Worm (Caenorhabditis elegans) whole organism, L4 larva: ENCODE results near the gene kin-24.

Source experiments
- F26F4.8 ChIP-seq: fragments of 200-800 bp; sonication (Bioruptor generic); conservative IDR thresholded peaks from 2 replicates; pipeline ENCODE4 v1.3.6; 2022; ENCODE audit warnings: missing genetic modification characterization, missing compliant biosample characterization
- duxl-1 ChIP-seq: sonication (generic microtip); optimal IDR thresholded peaks from 2 replicates; lab custom pipeline; 2016; ENCODE audit warnings: mild to moderate bottlenecking, missing genetic modification characterization, moderate library complexity, missing compliant biosample characterization; ENCODE audit not compliant: poor library complexity
- egl-27 ChIP-seq: sonication (generic microtip); optimal IDR thresholded peaks from 3 replicates; lab custom pipeline; 2017; ENCODE audit warnings: missing biosample characterization, missing genetic modification reagents, missing genetic modification characterization
- jun-1 ChIP-seq: fragments of 150-350 bp; optimal IDR thresholded peaks from 2 replicates; lab custom pipeline; 2014; ENCODE audit warnings: missing biosample characterization, missing genetic modification reagents, missing genetic modification characterization
- lin-39 ChIP-seq: fragments of 150-350 bp; optimal IDR thresholded peaks from 2 replicates; lab custom pipeline; 2014; ENCODE audit warnings: missing biosample characterization, missing genetic modification reagents, missing genetic modification characterization
- nhr-11 ChIP-seq: fragments of 150-350 bp; optimal IDR thresholded peaks from 2 replicates; lab custom pipeline; 2014; ENCODE audit warnings: missing biosample characterization, missing genetic modification characterization
- zfp-3 ChIP-seq: fragments of 200-800 bp; sonication (Bioruptor generic); conservative IDR thresholded peaks from 2 replicates; pipeline ENCODE4 v1.3.6; 2022; ENCODE audit warnings: missing genetic modification reagents, missing genetic modification characterization, missing compliant biosample characterization

- TF ChIP-seq nhr-11 (tag; lab: Kevin White, UChicago) = no peak
- TF ChIP-seq F26F4.8 (GFP tag; lab: Robert Waterston, UW) = no peak
- TF ChIP-seq egl-27 (tag; lab: Kevin White, UChicago) = no peak
- TF ChIP-seq zfp-3 (GFP tag; lab: Robert Waterston, UW) = 0 out of 2 replicates have a peak, but pooled peaks have one; percentile 33
- no peak for TF ChIP-seq lin-39
- TF ChIP-seq duxl-1 (tag; lab: Kevin White, UChicago) = no peak
- no peak for TF ChIP-seq jun-1 (tag; lab: Kevin White, UChicago)
Measured at ce11 chrIV:9801418-9801817, 39.5 kb downstream of the kin-24 start.
